Fruit fly (Drosophila melanogaster) whole organism, embryonic: ENCODE data around the gene Der-2.
A peak's percentile ranks its signal among the peaks of the same experiment; 100 is the strongest.

Source experiments
- Bgb ChIP-seq: fragments of 200-800 bp; sonication (Bioruptor generic); IDR thresholded peaks from 2 replicates; pipeline ENCODE4 v1.3.6; 2022; ENCODE audit warnings: missing biosample characterization, missing genetic modification characterization; ENCODE audit not compliant: partially characterized antibody
- CG10274 ChIP-seq: fragments of 200-800 bp; sonication (Bioruptor generic); optimal IDR thresholded peaks from 3 replicates; lab custom pipeline; 2017; ENCODE audit warnings: missing biosample characterization, mild to moderate bottlenecking, missing genetic modification characterization
- CG10431 ChIP-seq: fragments of 200-800 bp; sonication (Bioruptor generic); optimal IDR thresholded peaks from 3 replicates; lab custom pipeline; 2018; ENCODE audit warnings: missing biosample characterization, mild to moderate bottlenecking, missing genetic modification characterization
- CG10543 ChIP-seq: fragments of 200-800 bp; sonication (Bioruptor generic); optimal IDR thresholded peaks from 3 replicates; lab custom pipeline; 2017; ENCODE audit warnings: missing biosample characterization, mild to moderate bottlenecking, missing genetic modification characterization, moderate library complexity
- CG10959 ChIP-seq: fragments of 200-800 bp; sonication (Bioruptor generic); IDR thresholded peaks from 2 replicates; pipeline ENCODE4 v1.3.6; 2022; ENCODE audit warnings: missing biosample characterization, missing genetic modification characterization
- CG10979 ChIP-seq: fragments of 200-800 bp; sonication (Bioruptor generic); optimal IDR thresholded peaks from 2 replicates; lab custom pipeline; 2018; ENCODE audit warnings: missing biosample characterization, mild to moderate bottlenecking, missing genetic modification characterization, moderate library complexity
- CG11504 ChIP-seq: fragments of 200-800 bp; sonication (Bioruptor generic); optimal IDR thresholded peaks from 3 replicates; lab custom pipeline; 2019; ENCODE audit warnings: missing biosample characterization, mild to moderate bottlenecking, missing genetic modification characterization, moderate library complexity
- CG11723 ChIP-seq: fragments of 200-800 bp; sonication (Bioruptor generic); optimal IDR thresholded peaks from 2 replicates; lab custom pipeline; 2017; ENCODE audit warnings: missing biosample characterization, mild to moderate bottlenecking, missing genetic modification characterization
- CG13287 ChIP-seq: fragments of 200-800 bp; sonication (Bioruptor generic); IDR thresholded peaks from 2 replicates; pipeline ENCODE4 v1.3.6; 2022; ENCODE audit warnings: missing biosample characterization, missing genetic modification characterization; ENCODE audit not compliant: partially characterized antibody
- CG13894 ChIP-seq: fragments of 200-800 bp; sonication (Bioruptor generic); optimal IDR thresholded peaks from 3 replicates; lab custom pipeline; 2018; ENCODE audit warnings: missing biosample characterization, mild to moderate bottlenecking, missing genetic modification characterization, moderate library complexity
- CG30403 ChIP-seq: fragments of 200-800 bp; sonication (Bioruptor generic); optimal IDR thresholded peaks from 3 replicates; lab custom pipeline; 2016; ENCODE audit warnings: missing biosample characterization, missing genetic modification characterization
- CG31441 ChIP-seq: fragments of 200-800 bp; sonication (Bioruptor generic); IDR thresholded peaks from 2 replicates; pipeline ENCODE4 v1.3.6; 2022; ENCODE audit warnings: missing biosample characterization, missing genetic modification characterization
- CG34422 ChIP-seq: fragments of 200-800 bp; sonication (Bioruptor generic); IDR thresholded peaks from 3 replicates; pipeline ENCODE4 v1.3.6; 2022; ENCODE audit warnings: missing biosample characterization, missing genetic modification characterization
- CG4820 ChIP-seq: fragments of 200-800 bp; sonication (Bioruptor generic); optimal IDR thresholded peaks from 3 replicates; lab custom pipeline; 2016; ENCODE audit warnings: missing biosample characterization, missing genetic modification characterization
- CG6765 ChIP-seq: fragments of 200-800 bp; sonication (Bioruptor generic); optimal IDR thresholded peaks from 3 replicates; lab custom pipeline; 2017; ENCODE audit warnings: missing biosample characterization, mild to moderate bottlenecking, missing genetic modification characterization
- CG7745 ChIP-seq: fragments of 200-800 bp; sonication (Bioruptor generic); optimal IDR thresholded peaks from 2 replicates; lab custom pipeline; 2018; ENCODE audit warnings: missing biosample characterization, mild to moderate bottlenecking, missing genetic modification characterization, moderate library complexity
- CG7786 ChIP-seq: fragments of 200-800 bp; sonication (Bioruptor generic); optimal IDR thresholded peaks from 2 replicates; lab custom pipeline; 2016; ENCODE audit warnings: missing biosample characterization, missing genetic modification characterization
- CG7928 ChIP-seq: fragments of 200-800 bp; sonication (Bioruptor generic); optimal IDR thresholded peaks from 2 replicates; lab custom pipeline; 2017; ENCODE audit warnings: missing biosample characterization, mild to moderate bottlenecking, missing genetic modification characterization
- CG8478 ChIP-seq: fragments of >200 bp; optimal IDR thresholded peaks from 2 replicates; lab custom pipeline; 2018
- CG8924 ChIP-seq: fragments of 200-800 bp; optimal IDR thresholded peaks from 3 replicates; lab custom pipeline; 2019; ENCODE audit warnings: missing biosample characterization, mild to moderate bottlenecking, missing genetic modification characterization, moderate library complexity
- CG9817 ChIP-seq: fragments of 200-800 bp; sonication (Bioruptor generic); optimal IDR thresholded peaks from 2 replicates; lab custom pipeline; 2018; ENCODE audit warnings: missing biosample characterization, mild to moderate bottlenecking, missing genetic modification characterization, moderate library complexity
- CG9876 ChIP-seq: fragments of 200-800 bp; sonication (Bioruptor generic); optimal IDR thresholded peaks from 2 replicates; lab custom pipeline; 2016; ENCODE audit warnings: missing biosample characterization, missing genetic modification characterization
- CrebB ChIP-seq: fragments of 200-800 bp; sonication (Bioruptor generic); optimal IDR thresholded peaks from 3 replicates; lab custom pipeline; 2018; ENCODE audit warnings: missing biosample characterization, mild to moderate bottlenecking, missing genetic modification characterization
- D19A ChIP-seq: fragments of 200-800 bp; optimal IDR thresholded peaks from 3 replicates; lab custom pipeline; 2019; ENCODE audit warnings: missing biosample characterization, mild to moderate bottlenecking, missing genetic modification characterization, moderate library complexity
- Dref ChIP-seq: fragments of 200-800 bp; sonication (Bioruptor generic); IDR thresholded peaks from 2 replicates; pipeline ENCODE4 v1.3.6; 2022; ENCODE audit warnings: missing biosample characterization, missing genetic modification characterization
- E2f1 ChIP-seq: fragments of 200-800 bp; sonication (Bioruptor generic); IDR thresholded peaks from 2 replicates; pipeline ENCODE4 v1.3.6; 2022; ENCODE audit warnings: missing biosample characterization, missing genetic modification characterization
- E2f2 ChIP-seq: fragments of 200-800 bp; sonication (Bioruptor generic); IDR thresholded peaks from 2 replicates; pipeline ENCODE4 v1.3.6; 2022; ENCODE audit warnings: missing biosample characterization, missing genetic modification characterization
- H15 ChIP-seq: fragments of 200-800 bp; sonication (Bioruptor generic); IDR thresholded peaks from 3 replicates; pipeline ENCODE4 v1.3.6; 2022; ENCODE audit warnings: missing biosample characterization, missing genetic modification characterization
- HLH4C ChIP-seq: fragments of 200-800 bp; sonication (Bioruptor generic); IDR thresholded peaks from 3 replicates; pipeline ENCODE4 v1.3.6; 2022; ENCODE audit warnings: missing biosample characterization, missing genetic modification characterization; ENCODE audit not compliant: partially characterized antibody
- Hr39 ChIP-seq: fragments of >200 bp; optimal IDR thresholded peaks from 2 replicates; lab custom pipeline; 2017
- Hsf ChIP-seq: fragments of 200-800 bp; sonication (Bioruptor generic); optimal IDR thresholded peaks from 3 replicates; lab custom pipeline; 2016; ENCODE audit warnings: missing biosample characterization, missing genetic modification characterization
- MESR4 ChIP-seq: fragments of 200-800 bp; sonication (Bioruptor generic); optimal IDR thresholded peaks from 2 replicates; lab custom pipeline; 2018; ENCODE audit warnings: missing biosample characterization, mild to moderate bottlenecking, missing genetic modification characterization, moderate library complexity
- Optix ChIP-seq: fragments of 200-800 bp; sonication (Bioruptor generic); IDR thresholded peaks from 3 replicates; pipeline ENCODE4 v1.3.6; 2022; ENCODE audit warnings: missing biosample characterization, missing genetic modification characterization
- YL-1 ChIP-seq: fragments of 200-800 bp; sonication (Bioruptor generic); optimal IDR thresholded peaks from 3 replicates; lab custom pipeline; 2017; ENCODE audit warnings: missing biosample characterization, mild to moderate bottlenecking, missing genetic modification characterization
- ase ChIP-seq: fragments of 200-800 bp; sonication (Bioruptor generic); IDR thresholded peaks from 3 replicates; pipeline ENCODE4 v1.3.6; 2022; ENCODE audit warnings: missing biosample characterization, missing genetic modification characterization
- bab2 ChIP-seq: fragments of 200-800 bp; sonication (Bioruptor generic); optimal IDR thresholded peaks from 2 replicates; lab custom pipeline; 2016; ENCODE audit warnings: missing biosample characterization, missing genetic modification characterization
- dan ChIP-seq: fragments of 200-800 bp; sonication (Bioruptor generic); IDR thresholded peaks from 2 replicates; pipeline ENCODE4 v1.3.6; 2022; ENCODE audit warnings: missing biosample characterization, missing genetic modification characterization
- ems ChIP-seq: fragments of 200-800 bp; sonication (Bioruptor generic); optimal IDR thresholded peaks from 3 replicates; lab custom pipeline; 2016; ENCODE audit warnings: missing biosample characterization, missing genetic modification characterization
- eve ChIP-seq, 2 experiments: fragments of >200 bp; optimal IDR thresholded peaks; 2 replicates each; lab custom pipeline; 2017; ENCODE audit warnings: missing biosample characterization in 2 of 2, missing genetic modification characterization in 2 of 2
- fd102C ChIP-seq: fragments of 200-800 bp; sonication (Bioruptor generic); optimal IDR thresholded peaks from 2 replicates; lab custom pipeline; 2018; ENCODE audit warnings: missing biosample characterization, mild to moderate bottlenecking, missing genetic modification characterization, moderate library complexity
- gem ChIP-seq: fragments of 200-800 bp; sonication (Bioruptor generic); optimal IDR thresholded peaks from 2 replicates; lab custom pipeline; 2019; ENCODE audit warnings: missing biosample characterization, mild to moderate bottlenecking, missing genetic modification characterization, moderate library complexity
- hb ChIP-seq: fragments of 200-800 bp; sonication (Bioruptor generic); IDR thresholded peaks from 3 replicates; pipeline ENCODE4 v1.3.6; 2022; ENCODE audit warnings: missing biosample characterization, missing genetic modification characterization; ENCODE audit not compliant: partially characterized antibody
- jigr1 ChIP-seq: fragments of 200-800 bp; sonication (Bioruptor generic); IDR thresholded peaks from 3 replicates; pipeline ENCODE4 v1.3.6; 2022; ENCODE audit warnings: missing biosample characterization, missing genetic modification characterization
- jumu ChIP-seq: fragments of 200-800 bp; sonication (Bioruptor generic); optimal IDR thresholded peaks from 3 replicates; lab custom pipeline; 2016; ENCODE audit warnings: missing biosample characterization, missing genetic modification characterization
- lola ChIP-seq, 3 experiments: fragments of >200 bp in 2 of 3; fragments of 200-800 bp in 1 of 3; sonication (Bioruptor generic) in 1 of 3; optimal IDR thresholded peaks; 2 replicates each; lab custom pipeline; 2017 to 2019; ENCODE audit warnings: missing biosample characterization in 3 of 3, missing genetic modification characterization in 3 of 3, mild to moderate bottlenecking in 1 of 3, moderate library complexity in 1 of 3
- luna ChIP-seq: fragments of 200-800 bp; sonication (Bioruptor generic); optimal IDR thresholded peaks from 2 replicates; lab custom pipeline; 2016; ENCODE audit warnings: missing biosample characterization, missing genetic modification characterization
- nerfin-2 ChIP-seq: fragments of 200-800 bp; sonication (Bioruptor generic); IDR thresholded peaks from 2 replicates; pipeline ENCODE4 v1.3.6; 2022; ENCODE audit warnings: missing biosample characterization, missing genetic modification characterization; ENCODE audit not compliant: partially characterized antibody
- psq ChIP-seq: fragments of 200-800 bp; sonication (Bioruptor generic); optimal IDR thresholded peaks from 2 replicates; lab custom pipeline; 2017; ENCODE audit warnings: missing biosample characterization, missing genetic modification characterization
- sug ChIP-seq: fragments of 200-800 bp; optimal IDR thresholded peaks from 2 replicates; lab custom pipeline; 2019; ENCODE audit warnings: missing biosample characterization, mild to moderate bottlenecking, missing genetic modification characterization, moderate library complexity
- trem ChIP-seq: fragments of 200-800 bp; optimal IDR thresholded peaks from 3 replicates; lab custom pipeline; 2019; ENCODE audit warnings: missing biosample characterization, mild to moderate bottlenecking, missing genetic modification characterization, moderate library complexity
- tx ChIP-seq: fragments of 200-800 bp; sonication (Bioruptor generic); optimal IDR thresholded peaks from 2 replicates; lab custom pipeline; 2016; ENCODE audit warnings: missing biosample characterization, missing genetic modification characterization
- zf30C ChIP-seq: fragments of 200-800 bp; sonication (Bioruptor generic); optimal IDR thresholded peaks from 3 replicates; lab custom pipeline; 2018; ENCODE audit warnings: missing biosample characterization, mild to moderate bottlenecking, missing genetic modification characterization

The Der-2 gene

dm6 chr3R:16453597-16453996 is 30.4 kb downstream of the Der-2 start, which contains the start of gene Pak3 (continued):
- TF ChIP-seq sug (no peak), D19A (tag; lab: Kevin White, UChicago) (peak; percentile 7), zf30C (GFP tag; lab: Kevin White, UChicago) (no peak), jumu (GFP tag; lab: Kevin White, UChicago) (no peak), CG11723 (GFP tag; lab: Kevin White, UChicago) (no peak), CG4820 (GFP tag; lab: Kevin White, UChicago) (no peak), MESR4 (peak; percentile 74), bab2 (GFP tag; lab: Kevin White, UChicago) (no peak), CG13894 (no peak), CrebB (no peak), jigr1 (GFP tag; lab: Robert Waterston, UW) (no peak; the same call in 2 of the 3 replicates), CG9876 (no peak), CG10979 (no peak), gem (no peak), lola (GFP tag; optimal IDR thresholded peaks at IDR 0.05; lab: Kevin White, UChicago) (no peak), nerfin-2 (GFP tag; lab: Robert Waterston, UW) (peak; percentile 9; the same call in 1 of the 2 replicates), CG7786 (GFP tag; lab: Kevin White, UChicago) (no peak), CG8478 (lab: Kevin White, UChicago) (no peak), ems (no peak), ase (GFP tag; lab: Robert Waterston, UW) (no peak), CG8924 (tag; lab: Kevin White, UChicago) (peak; percentile 24), eve (GFP tag; optimal IDR thresholded peaks at IDR 0.05; lab: Kevin White, UChicago) (no peak), CG31441 (GFP tag; lab: Robert Waterston, UW) (no peak), trem (tag; lab: Kevin White, UChicago) (peak; percentile 80), Optix (GFP tag; lab: Robert Waterston, UW) (no peak), CG34422 (0 out of 3 replicates have a peak, but pooled peaks have one; percentile 33), CG10431 (GFP tag; lab: Kevin White, UChicago) (no peak), E2f1 (GFP tag; lab: Robert Waterston, UW) (no peak), CG13287 (GFP tag; lab: Robert Waterston, UW) (peak; percentile 79), CG10543 (GFP tag; lab: Kevin White, UChicago) (no peak), CG10274 (GFP tag; lab: Kevin White, UChicago) (no peak), dan (GFP tag; lab: Robert Waterston, UW) (no peak), CG9817 (tag; lab: Kevin White, UChicago) (no peak), HLH4C (GFP tag; lab: Robert Waterston, UW) (peak; percentile 54), H15 (GFP tag; lab: Robert Waterston, UW) (no peak), CG10959 (GFP tag; lab: Robert Waterston, UW) (no peak), CG11504 (no peak), fd102C (GFP tag; lab: Kevin White, UChicago) (no peak), E2f2 (GFP tag; lab: Robert Waterston, UW) (peak; percentile 68), Hr39 (lab: Kevin White, UChicago) (no peak), CG7745 (tag; lab: Kevin White, UChicago) (no peak), tx (GFP tag; lab: Kevin White, UChicago) (no peak), luna (GFP tag; lab: Kevin White, UChicago) (no peak), psq (GFP tag; lab: Kevin White, UChicago) (no peak), Dref (GFP tag; lab: Robert Waterston, UW) (peak; percentile 89), CG6765 (GFP tag; lab: Kevin White, UChicago) (no peak), CG30403 (GFP tag; lab: Kevin White, UChicago) (no peak), YL-1 (GFP tag; lab: Kevin White, UChicago) (no peak), Hsf (GFP tag; lab: Kevin White, UChicago) (no peak), hb (GFP tag; lab: Robert Waterston, UW) (peak; percentile 17; the same call in 2 of the 3 replicates), Bgb (GFP tag; lab: Robert Waterston, UW) (peak; percentile 84), CG7928 (GFP tag; lab: Kevin White, UChicago) (peak; percentile 3)
